Fruit fly (Drosophila melanogaster): ENCODE data around the gene CheB38a.

CheB38a gene

dm6 chr2L:20821249-20822024 is 3.1 kb upstream of the CheB38a start:
- TF ChIP-seq CG3163 (GFP tag; optimal IDR thresholded peaks at IDR 0.05) (no peak), her (GFP tag; optimal IDR thresholded peaks at IDR 0.05) (no peak), CG2120 (GFP tag; optimal IDR thresholded peaks at IDR 0.05) (no peak), sob (GFP tag; IDR thresholded peaks at IDR 0.05) (no peak; the same call in 1 of the 2 replicates), CG8765 (GFP tag; IDR thresholded peaks at IDR 0.05) (no peak), CG43689 (GFP tag; IDR thresholded peaks at IDR 0.05) (no peak), lilli (GFP tag; optimal IDR thresholded peaks at IDR 0.05) (no peak), Taf1 (GFP tag; IDR thresholded peaks at IDR 0.05) (no peak), mirr (GFP tag; optimal IDR thresholded peaks at IDR 0.05) (no peak), ci (GFP tag; IDR thresholded peaks at IDR 0.05) (peak; percentile 66; the same call in 2 of the 3 replicates), CG2129 (GFP tag; IDR thresholded peaks at IDR 0.05; ENCODE audit: partially characterized antibody) (no peak), dimm (GFP tag; IDR thresholded peaks at IDR 0.05) (no peak), CG12299 (tag; optimal IDR thresholded peaks at IDR 0.05) (no peak), CG31365 (tag; optimal IDR thresholded peaks at IDR 0.05) (no peak), tup (GFP tag; optimal IDR thresholded peaks at IDR 0.05) (no peak), CG6854 (GFP tag; optimal IDR thresholded peaks at IDR 0.05) (no peak), Abd-B (GFP tag; optimal IDR thresholded peaks at IDR 0.05) (no peak), CG4730 (GFP tag; IDR thresholded peaks at IDR 0.05) (no peak), cwo (GFP tag; optimal IDR thresholded peaks at IDR 0.05) (peak; percentile 5), CG9437 (GFP tag; optimal IDR thresholded peaks at IDR 0.05) (no peak), ab (GFP tag; optimal IDR thresholded peaks at IDR 0.05) (no peak), fd3F (GFP tag; optimal IDR thresholded peaks at IDR 0.05) (no peak), Optix (GFP tag; IDR thresholded peaks at IDR 0.05) (no peak), CG42726 (GFP tag; IDR thresholded peaks at IDR 0.05; ENCODE audit: partially characterized antibody) (no peak), twi (tag; optimal IDR thresholded peaks at IDR 0.05) (no peak), ro (GFP tag; IDR thresholded peaks at IDR 0.05) (no peak), CG15479 (GFP tag; optimal IDR thresholded peaks at IDR 0.05) (no peak), Oaz (GFP tag; IDR thresholded peaks at IDR 0.05) (no peak), gfzf (GFP tag; optimal IDR thresholded peaks at IDR 0.05) (no peak), PHDP (tag; optimal IDR thresholded peaks at IDR 0.05) (no peak), kah (GFP tag; optimal IDR thresholded peaks at IDR 0.05) (peak; percentile 55), BtbVII (GFP tag; optimal IDR thresholded peaks at IDR 0.05) (no peak), CG17186 (GFP tag; optimal IDR thresholded peaks at IDR 0.05) (no peak), psq (GFP tag; optimal IDR thresholded peaks at IDR 0.05) (no peak), Blimp-1 (GFP tag; optimal IDR thresholded peaks at IDR 0.05) (peak; percentile 63), CG10267 (tag; optimal IDR thresholded peaks at IDR 0.05) (no peak), CG5245 (GFP tag; optimal IDR thresholded peaks at IDR 0.05) (no peak), Nf-YB (GFP tag; optimal IDR thresholded peaks at IDR 0.05) (no peak), CG6791 (GFP tag; IDR thresholded peaks at IDR 0.05; ENCODE audit: partially characterized antibody) (no peak), Oli (tag; optimal IDR thresholded peaks at IDR 0.05) (no peak), pzg (GFP tag; optimal IDR thresholded peaks at IDR 0.05) (no peak), z (GFP tag; IDR thresholded peaks at IDR 0.05) (peak; percentile 52; the same call in 2 of the 3 replicates), prd (optimal IDR thresholded peaks at IDR 0.05) (no peak), prd (GFP tag; IDR thresholded peaks at IDR 0.05) (peak; percentile 21; the same call in 1 of the 3 replicates), Dip2 (GFP tag; IDR thresholded peaks at IDR 0.05) (no peak), CG1832 (GFP tag; optimal IDR thresholded peaks at IDR 0.05) (no peak), CG17829 (tag; optimal IDR thresholded peaks at IDR 0.05) (no peak), CG15601 (tag; optimal IDR thresholded peaks at IDR 0.05) (no peak), Jarid2 (GFP tag; optimal IDR thresholded peaks at IDR 0.05) (no peak)

Data from whole organism, embryonic.